Fruit fly (Drosophila melanogaster): Measurements from ENCODE around the gene CG33912.

DNA sequence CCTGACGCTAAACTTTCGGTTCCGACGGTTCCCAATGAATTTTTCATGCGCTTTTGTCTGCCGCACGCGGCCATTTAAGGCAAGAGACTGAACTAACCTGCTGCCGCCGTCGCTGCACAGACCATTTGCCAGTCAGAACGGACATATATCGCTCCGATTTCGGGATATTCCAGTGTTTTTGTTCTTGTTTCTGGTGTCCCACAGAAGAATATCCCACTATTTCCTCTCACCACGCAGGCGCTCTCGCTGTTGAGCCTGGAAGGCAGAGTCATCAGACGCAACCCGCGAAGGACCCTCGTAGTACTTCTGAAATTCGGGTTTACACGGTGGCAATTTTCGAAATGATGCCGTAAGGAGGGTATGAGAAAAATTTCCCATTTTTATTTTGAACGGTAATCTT, 36.4 kb downstream of the CG33912 start, which contains the start of gene cmpy:
- no peak for TF ChIP-seq Sin3A (optimal IDR thresholded peaks at IDR 0.05)
- TF ChIP-seq psq (optimal IDR thresholded peaks at IDR 0.05) = no peak
- no peak for TF ChIP-seq insv (optimal IDR thresholded peaks at IDR 0.05)

All from Kc167 (cell line).